Worm (Caenorhabditis elegans) whole organism, mixed stage, embryonic: ENCODE results near the gene tatn-1.

Experiments used
- blmp-1 ChIP-seq: fragments of 150-350 bp; optimal IDR thresholded peaks from 2 replicates; lab custom pipeline; 2014; ENCODE audit warnings: missing biosample characterization, missing genetic modification characterization
- elt-3 ChIP-seq: fragments of 150-350 bp; optimal IDR thresholded peaks from 2 replicates; lab custom pipeline; 2014; ENCODE audit warnings: missing biosample characterization, missing genetic modification characterization
- hlh-1 ChIP-seq: fragments of 150-350 bp; optimal IDR thresholded peaks from 2 replicates; lab custom pipeline; 2014; ENCODE audit warnings: missing biosample characterization, missing genetic modification reagents, missing genetic modification characterization
- nhr-2 ChIP-seq: fragments of 150-350 bp; optimal IDR thresholded peaks from 2 replicates; lab custom pipeline; 2014; ENCODE audit warnings: missing biosample characterization, missing genetic modification characterization
- nhr-237 ChIP-seq: fragments of 150-350 bp; optimal IDR thresholded peaks from 2 replicates; lab custom pipeline; 2014; ENCODE audit warnings: missing biosample characterization, missing genetic modification characterization
- nhr-28 ChIP-seq: fragments of 150-350 bp; optimal IDR thresholded peaks from 2 replicates; lab custom pipeline; 2014; ENCODE audit warnings: missing biosample characterization, missing genetic modification characterization
- nhr-76 ChIP-seq: sonication (generic microtip); optimal IDR thresholded peaks from 2 replicates; lab custom pipeline; 2017; ENCODE audit warnings: missing biosample characterization, missing genetic modification characterization
- pha-4 ChIP-seq: fragments of 150-350 bp; optimal IDR thresholded peaks from 2 replicates; lab custom pipeline; 2018; ENCODE audit warnings: missing biosample characterization, missing genetic modification reagents, missing genetic modification characterization
- snpc-4 ChIP-seq: fragments of 150-350 bp; optimal IDR thresholded peaks from 2 replicates; lab custom pipeline; 2014; ENCODE audit warnings: missing biosample characterization, missing genetic modification characterization
- unc-39 ChIP-seq: fragments of 150-350 bp; optimal IDR thresholded peaks from 2 replicates; lab custom pipeline; 2014; ENCODE audit warnings: missing biosample characterization, missing genetic modification characterization
- zip-8 ChIP-seq: fragments of 150-350 bp; optimal IDR thresholded peaks from 2 replicates; lab custom pipeline; 2014; ENCODE audit warnings: missing biosample characterization, missing genetic modification characterization

DNA sequence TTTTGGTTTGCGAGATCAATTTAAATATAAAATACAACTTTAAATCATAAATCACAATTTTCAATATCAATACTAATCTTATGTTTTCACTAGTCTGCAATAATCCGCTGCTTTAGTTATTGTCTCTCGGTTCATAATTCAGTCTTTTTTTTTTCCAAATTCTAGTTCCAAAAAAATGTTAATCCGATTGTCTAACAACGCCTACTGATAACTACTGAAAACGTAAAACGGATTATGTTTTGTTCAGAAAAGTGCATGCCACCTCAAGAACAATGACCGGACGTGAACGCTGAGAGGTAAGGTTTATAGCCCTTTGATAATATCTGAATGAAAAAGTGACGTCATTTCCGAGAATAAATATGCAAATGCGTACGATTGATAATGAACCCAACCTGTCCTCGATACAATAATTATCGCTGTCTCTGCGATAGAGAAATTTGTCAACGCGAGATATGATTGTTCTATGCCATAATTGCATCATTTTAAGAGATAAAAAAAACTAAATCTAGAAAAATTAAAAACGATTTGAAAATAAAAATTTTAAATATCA is 2.5 kb downstream of the tatn-1 start, which contains the start of gene sprr-2:
- TF ChIP-seq nhr-237 (tag; lab: Kevin White, UChicago) (no peak), zip-8 (tag; lab: Kevin White, UChicago) (no peak), nhr-28 (no peak), unc-39 (tag; lab: Kevin White, UChicago) (no peak), nhr-76 (tag; lab: Kevin White, UChicago) (no peak), nhr-2 (no peak), elt-3 (tag; lab: Kevin White, UChicago) (peak; percentile 51), blmp-1 (tag; lab: Kevin White, UChicago) (no peak), pha-4 (tag; lab: Kevin White, UChicago) (no peak), snpc-4 (no peak), hlh-1 (tag; lab: Kevin White, UChicago) (no peak)
